Worm (Caenorhabditis elegans) whole organism, late embryonic: Measurements from ENCODE around the gene pccb-1.

Source experiments
- C08G9.2 ChIP-seq: sonication (generic microtip); optimal IDR thresholded peaks from 2 replicates; lab custom pipeline; 2016; ENCODE audit warnings: mild to moderate bottlenecking, missing genetic modification characterization, moderate library complexity, missing compliant biosample characterization
- C38D4.7 ChIP-seq: fragments of 200-800 bp; sonication (Bioruptor generic); optimal IDR thresholded peaks from 2 replicates; lab custom pipeline; 2018; ENCODE audit warnings: mild to moderate bottlenecking, missing genetic modification characterization, moderate library complexity, missing compliant biosample characterization
- K02D7.2 ChIP-seq: sonication (generic microtip); optimal IDR thresholded peaks from 2 replicates; lab custom pipeline; 2017; ENCODE audit warnings: mild to moderate bottlenecking, missing genetic modification characterization, missing compliant biosample characterization
- ahr-1 ChIP-seq: sonication (generic microtip); optimal IDR thresholded peaks from 2 replicates; lab custom pipeline; 2016; ENCODE audit warnings: missing genetic modification characterization, missing compliant biosample characterization
- ama-1 ChIP-seq: fragments of 150-350 bp; optimal IDR thresholded peaks from 2 replicates; lab custom pipeline; 2014
- ceh-18 ChIP-seq: sonication (generic microtip); optimal IDR thresholded peaks from 2 replicates; lab custom pipeline; 2016; ENCODE audit warnings: missing genetic modification characterization, missing compliant biosample characterization
- ceh-2 ChIP-seq: sonication (generic microtip); optimal IDR thresholded peaks from 2 replicates; lab custom pipeline; 2016; ENCODE audit warnings: missing genotype, missing genetic modification characterization, missing compliant biosample characterization
- ceh-22 ChIP-seq: sonication (generic microtip); optimal IDR thresholded peaks from 2 replicates; lab custom pipeline; 2017; ENCODE audit warnings: missing biosample characterization, missing genetic modification characterization
- ceh-24 ChIP-seq: sonication (generic microtip); optimal IDR thresholded peaks from 2 replicates; lab custom pipeline; 2016; ENCODE audit warnings: mild to moderate bottlenecking, missing genetic modification characterization, missing compliant biosample characterization
- ceh-31 ChIP-seq: sonication (generic microtip); optimal IDR thresholded peaks from 2 replicates; lab custom pipeline; 2016; ENCODE audit warnings: missing genetic modification characterization, missing compliant biosample characterization
- ceh-34 ChIP-seq: sonication (generic microtip); optimal IDR thresholded peaks from 2 replicates; lab custom pipeline; 2016; ENCODE audit warnings: mild to moderate bottlenecking, missing genetic modification characterization, missing compliant biosample characterization
- ceh-48 ChIP-seq: sonication (generic microtip); optimal IDR thresholded peaks from 2 replicates; lab custom pipeline; 2016; ENCODE audit warnings: missing genetic modification characterization, inconsistent platforms, missing compliant biosample characterization
- ceh-6 ChIP-seq: fragments of 200-800 bp; sonication (Bioruptor generic); optimal IDR thresholded peaks from 2 replicates; lab custom pipeline; 2018; ENCODE audit warnings: mild to moderate bottlenecking, missing genetic modification characterization, missing compliant biosample characterization
- ceh-9 ChIP-seq: sonication (generic microtip); optimal IDR thresholded peaks from 2 replicates; lab custom pipeline; 2016; ENCODE audit warnings: mild to moderate bottlenecking, missing genetic modification characterization, inconsistent platforms, missing compliant biosample characterization
- che-1 ChIP-seq: sonication (generic microtip); optimal IDR thresholded peaks from 2 replicates; lab custom pipeline; 2016; ENCODE audit warnings: mild to moderate bottlenecking, missing genetic modification characterization, missing compliant biosample characterization
- dmd-4 ChIP-seq: sonication (generic microtip); optimal IDR thresholded peaks from 2 replicates; lab custom pipeline; 2016; ENCODE audit warnings: borderline replicate concordance, missing genetic modification characterization, missing compliant biosample characterization
- dve-1 ChIP-seq: sonication (generic microtip); optimal IDR thresholded peaks from 2 replicates; lab custom pipeline; 2017; ENCODE audit warnings: antibody characterized with exemption, mild to moderate bottlenecking, missing genetic modification characterization, missing compliant biosample characterization
- elt-2 ChIP-seq: sonication (generic microtip); optimal IDR thresholded peaks from 2 replicates; lab custom pipeline; 2016; ENCODE audit warnings: missing genetic modification reagents, missing genetic modification characterization, missing compliant biosample characterization
- elt-4 ChIP-seq: sonication (generic microtip); optimal IDR thresholded peaks from 2 replicates; lab custom pipeline; 2016; ENCODE audit warnings: missing genetic modification characterization, missing compliant biosample characterization
- ets-4 ChIP-seq: sonication (generic microtip); optimal IDR thresholded peaks from 2 replicates; lab custom pipeline; 2016; ENCODE audit warnings: missing genetic modification characterization, missing compliant biosample characterization
- fax-1 ChIP-seq: sonication (generic microtip); optimal IDR thresholded peaks from 2 replicates; lab custom pipeline; 2016; ENCODE audit warnings: missing genotype, missing genetic modification characterization, missing compliant biosample characterization
- fkh-6 ChIP-seq: sonication (generic microtip); optimal IDR thresholded peaks from 2 replicates; lab custom pipeline; 2016; ENCODE audit warnings: missing genetic modification characterization, missing compliant biosample characterization
- hlh-30 ChIP-seq: sonication (generic microtip); optimal IDR thresholded peaks from 2 replicates; lab custom pipeline; 2017; ENCODE audit warnings: antibody characterized with exemption, missing genetic modification characterization, missing compliant biosample characterization; ENCODE audit not compliant: insufficient read depth
- hlh-6 ChIP-seq: sonication (generic microtip); optimal IDR thresholded peaks from 2 replicates; lab custom pipeline; 2016; ENCODE audit warnings: missing genotype, missing genetic modification characterization, missing compliant biosample characterization
- lim-6 ChIP-seq: sonication (generic microtip); optimal IDR thresholded peaks from 2 replicates; lab custom pipeline; 2016; ENCODE audit warnings: missing genetic modification characterization, missing compliant biosample characterization
- mec-3 ChIP-seq: sonication (generic microtip); optimal IDR thresholded peaks from 2 replicates; lab custom pipeline; 2016; ENCODE audit warnings: borderline replicate concordance, missing genetic modification characterization, missing compliant biosample characterization
- nhr-11 ChIP-seq: fragments of 150-350 bp; optimal IDR thresholded peaks from 2 replicates; lab custom pipeline; 2014; ENCODE audit warnings: missing biosample characterization, missing genetic modification characterization
- npax-4 ChIP-seq: sonication (generic microtip); optimal IDR thresholded peaks from 2 replicates; lab custom pipeline; 2016; ENCODE audit warnings: missing genetic modification characterization, missing compliant biosample characterization
- odd-2 ChIP-seq: sonication (generic microtip); optimal IDR thresholded peaks from 2 replicates; lab custom pipeline; 2017; ENCODE audit warnings: antibody characterized with exemption, mild to moderate bottlenecking, missing genetic modification characterization, missing compliant biosample characterization
- pag-3 ChIP-seq: sonication (generic microtip); optimal IDR thresholded peaks from 2 replicates; lab custom pipeline; 2016; ENCODE audit warnings: missing compliant biosample characterization, missing genetic modification characterization, borderline replicate concordance
- pat-9 ChIP-seq: fragments of 200-800 bp; sonication (Bioruptor generic); optimal IDR thresholded peaks from 2 replicates; lab custom pipeline; 2018; ENCODE audit warnings: mild to moderate bottlenecking, missing genetic modification characterization, moderate library complexity, missing compliant biosample characterization
- pha-2 ChIP-seq: sonication (generic microtip); optimal IDR thresholded peaks from 2 replicates; lab custom pipeline; 2017; ENCODE audit warnings: mild to moderate bottlenecking, missing genetic modification characterization, missing compliant biosample characterization
- pqm-1 ChIP-seq: sonication (generic microtip); optimal IDR thresholded peaks from 2 replicates; lab custom pipeline; 2016; ENCODE audit warnings: missing genetic modification characterization, missing compliant biosample characterization
- pros-1 ChIP-seq: fragments of 150-350 bp; optimal IDR thresholded peaks from 2 replicates; lab custom pipeline; 2014; ENCODE audit warnings: missing biosample characterization, missing genetic modification reagents, missing genetic modification characterization
- rnt-1 ChIP-seq: sonication (generic microtip); optimal IDR thresholded peaks from 2 replicates; lab custom pipeline; 2016; ENCODE audit warnings: missing genetic modification characterization, missing compliant biosample characterization
- sdc-2 ChIP-seq: sonication (generic microtip); optimal IDR thresholded peaks from 2 replicates; lab custom pipeline; 2016; ENCODE audit warnings: missing genotype, missing genetic modification characterization, missing compliant biosample characterization
- sox-2 ChIP-seq: fragments of 200-800 bp; sonication (Bioruptor generic); IDR thresholded peaks from 2 replicates; pipeline ENCODE4 v1.3.6; 2022; ENCODE audit warnings: missing genetic modification reagents, missing genetic modification characterization, missing compliant biosample characterization
- sox-4 ChIP-seq: sonication (generic microtip); optimal IDR thresholded peaks from 2 replicates; lab custom pipeline; 2017; ENCODE audit warnings: mild to moderate bottlenecking, missing genetic modification characterization, inconsistent platforms, missing compliant biosample characterization
- ttx-3 ChIP-seq: sonication (generic microtip); optimal IDR thresholded peaks from 2 replicates; lab custom pipeline; 2016; ENCODE audit warnings: missing genetic modification reagents, missing genetic modification characterization, missing compliant biosample characterization
- unc-3 ChIP-seq, 2 experiments: fragments of 200-800 bp in 1 of 2; sonication (Bioruptor generic) in 1 of 2; sonication (generic microtip) in 1 of 2; conservative IDR thresholded peaks in 1 of 2; optimal IDR thresholded peaks in 1 of 2; 2 replicates each; pipeline versions ENCODE4 v1.3.6 to Lab custom; 2016 to 2022; ENCODE audit warnings: missing compliant biosample characterization in 2 of 2, missing genetic modification characterization in 2 of 2, missing genetic modification reagents in 1 of 2
- unc-42 ChIP-seq: sonication (generic microtip); optimal IDR thresholded peaks from 2 replicates; lab custom pipeline; 2016; ENCODE audit warnings: missing genotype, missing genetic modification characterization, missing compliant biosample characterization
- unc-55 ChIP-seq: sonication (generic microtip); optimal IDR thresholded peaks from 2 replicates; lab custom pipeline; 2017; ENCODE audit warnings: missing biosample characterization, missing genetic modification reagents, missing genetic modification characterization
- unc-86 ChIP-seq: sonication (generic microtip); optimal IDR thresholded peaks from 2 replicates; lab custom pipeline; 2016; ENCODE audit warnings: missing genetic modification characterization, missing compliant biosample characterization

The pccb-1 gene

DNA sequence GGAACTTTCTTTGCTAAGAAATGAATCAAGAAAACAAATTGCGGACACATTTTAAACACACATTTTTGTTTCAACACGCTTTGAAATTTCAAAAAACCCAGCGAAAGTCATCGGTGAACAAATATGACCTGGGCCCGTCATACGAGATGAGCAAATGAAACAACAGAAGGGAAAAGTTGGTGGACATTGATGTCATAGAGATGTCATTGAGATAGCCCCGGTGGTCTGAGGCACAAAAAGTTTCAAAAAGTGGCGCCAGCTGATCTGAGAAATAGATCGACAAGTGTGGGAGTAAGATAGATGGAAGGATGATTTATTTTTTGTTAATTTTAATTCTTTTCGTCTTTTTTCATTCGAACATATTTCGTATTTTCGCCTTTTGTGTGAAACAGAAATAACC lies 40.7 kb upstream of the pccb-1 start:
- TF ChIP-seq pag-3 (tag; lab: Kevin White, UChicago) = no peak

- TF ChIP-seq unc-55 (peak; percentile 55), che-1 (tag; lab: Kevin White, UChicago) (no peak), ceh-18 (peak; percentile 56), ceh-31 (tag; lab: Kevin White, UChicago) (peak; percentile 98), sdc-2 (tag; lab: Kevin White, UChicago) (peak; percentile 58), unc-42 (peak; percentile 72), unc-3 (GFP tag; conservative IDR thresholded peaks at IDR 0.05; lab: Robert Waterston, UW) (no peak), unc-3 (tag; optimal IDR thresholded peaks at IDR 0.05; lab: Kevin White, UChicago) (no peak)
Measured at ce11 chrX:3049233-3049632, 40.1 kb upstream of the pccb-1 start.

ce11 chrX:3051315-3051993 lies 37.9 kb upstream of the pccb-1 start:
- TF ChIP-seq unc-42 = peak; percentile 82
- TF ChIP-seq pros-1 (tag; lab: Kevin White, UChicago) = no peak

DNA sequence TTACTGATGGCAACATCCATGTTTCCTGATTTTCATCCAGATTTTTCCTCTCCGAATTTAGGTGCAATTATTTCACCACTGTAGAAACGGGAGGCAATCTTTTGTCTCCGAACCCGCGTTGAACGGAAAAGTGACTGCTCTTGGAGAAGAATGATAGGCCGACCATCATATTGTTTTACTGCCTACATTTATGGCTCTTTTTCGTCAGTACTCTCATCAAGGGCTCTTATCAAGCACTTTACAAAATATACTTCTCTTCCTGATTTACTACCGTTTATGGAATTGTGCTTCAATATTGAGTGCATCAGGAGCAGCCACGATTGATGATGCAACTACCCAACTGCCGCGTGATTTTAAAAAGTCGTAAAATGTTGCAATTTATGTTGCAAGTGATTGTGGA lies 35.0 kb upstream of the pccb-1 start:
- TF ChIP-seq K02D7.2 (tag; lab: Kevin White, UChicago) (no peak), ceh-24 (tag; lab: Kevin White, UChicago) (no peak), elt-4 (no peak), dve-1 (no peak), ceh-22 (no peak), pag-3 (tag; lab: Kevin White, UChicago) (no peak), ttx-3 (tag; lab: Kevin White, UChicago) (no peak), ceh-31 (tag; lab: Kevin White, UChicago) (no peak), ceh-2 (no peak), ceh-48 (tag; lab: Kevin White, UChicago) (no peak)

ce11 chrX:3054802-3055201 lies 34.5 kb upstream of the pccb-1 start, which contains the start of gene twk-26:
twk-26 (minus strand) TSS chrX:3054824.
- no peak for TF ChIP-seq ceh-24 (tag; lab: Kevin White, UChicago)
- TF ChIP-seq pqm-1 = no peak
- no peak for TF ChIP-seq ets-4 (tag; lab: Kevin White, UChicago)
- no peak for TF ChIP-seq ahr-1 (tag; lab: Kevin White, UChicago)
- no peak for TF ChIP-seq sox-4 (tag; lab: Kevin White, UChicago)
- no peak for TF ChIP-seq npax-4 (tag; lab: Kevin White, UChicago)
- no peak for TF ChIP-seq mec-3
- TF ChIP-seq sdc-2 (tag; lab: Kevin White, UChicago) = no peak
- TF ChIP-seq ceh-9 = no peak
- TF ChIP-seq ama-1 (lab: Kevin White, UChicago) = no peak
- no peak for TF ChIP-seq nhr-11 (tag; lab: Kevin White, UChicago)
- no peak for TF ChIP-seq pag-3 (tag; lab: Kevin White, UChicago)
- no peak for TF ChIP-seq ceh-22
- no peak for TF ChIP-seq hlh-30 (tag; lab: Kevin White, UChicago)
- TF ChIP-seq pat-9 (tag; lab: Kevin White, UChicago) = no peak
- no peak for TF ChIP-seq ceh-34

- no peak for TF ChIP-seq unc-86
- TF ChIP-seq rnt-1 (tag; lab: Kevin White, UChicago) = no peak
- no peak for TF ChIP-seq hlh-6
- TF ChIP-seq dmd-4 = no peak
- TF ChIP-seq fkh-6 (tag; lab: Kevin White, UChicago) = no peak
- no peak for TF ChIP-seq ceh-6
- no peak for TF ChIP-seq sox-2 (GFP tag; lab: Robert Waterston, UW)
- no peak for TF ChIP-seq fax-1 (tag; lab: Kevin White, UChicago)
- no peak for TF ChIP-seq pros-1 (tag; lab: Kevin White, UChicago)
- no peak for TF ChIP-seq elt-2 (tag; lab: Kevin White, UChicago)
- TF ChIP-seq C08G9.2 = no peak
- no peak for TF ChIP-seq ceh-31 (tag; lab: Kevin White, UChicago)
- TF ChIP-seq lim-6 = no peak
- TF ChIP-seq C38D4.7 = no peak
- no peak for TF ChIP-seq odd-2 (tag; lab: Kevin White, UChicago)
- no peak for TF ChIP-seq ama-1 (lab: Kevin White, UChicago)
- TF ChIP-seq pha-2 = no peak
- no peak for TF ChIP-seq mec-3
Measured at ce11 chrX:3056098-3056497, 33.3 kb upstream of the pccb-1 start.
